Fruit fly (Drosophila melanogaster) whole organism, embryonic: ENCODE measurements around the gene Cyp4d14.
A peak's percentile ranks its signal among the peaks of the same experiment; 100 is the strongest.

Source experiments
- CG11093 ChIP-seq: fragments of 200-800 bp; sonication (Bioruptor generic); IDR thresholded peaks from 3 replicates; pipeline ENCODE4 v1.3.6; 2022; ENCODE audit warnings: missing biosample characterization, missing genetic modification characterization
- CG13287 ChIP-seq: fragments of 200-800 bp; sonication (Bioruptor generic); IDR thresholded peaks from 2 replicates; pipeline ENCODE4 v1.3.6; 2022; ENCODE audit warnings: missing biosample characterization, missing genetic modification characterization; ENCODE audit not compliant: partially characterized antibody
- CG14710 ChIP-seq: fragments of 200-800 bp; sonication (Bioruptor generic); optimal IDR thresholded peaks from 3 replicates; lab custom pipeline; 2019; ENCODE audit warnings: missing biosample characterization, mild to moderate bottlenecking, missing genetic modification characterization, moderate library complexity
- CG15011 ChIP-seq: fragments of 200-800 bp; sonication (Bioruptor generic); optimal IDR thresholded peaks from 3 replicates; lab custom pipeline; 2018; ENCODE audit warnings: missing biosample characterization, mild to moderate bottlenecking, missing genetic modification characterization
- CG17568 ChIP-seq: fragments of 200-800 bp; sonication (Bioruptor generic); optimal IDR thresholded peaks from 2 replicates; lab custom pipeline; 2018; ENCODE audit warnings: missing biosample characterization, mild to moderate bottlenecking, missing genetic modification characterization, moderate library complexity
- CG17912 ChIP-seq: fragments of 200-800 bp; sonication (Bioruptor generic); optimal IDR thresholded peaks from 2 replicates; lab custom pipeline; 2018; ENCODE audit warnings: missing biosample characterization, mild to moderate bottlenecking, missing genetic modification characterization
- CG18011 ChIP-seq: fragments of 200-800 bp; sonication (Bioruptor generic); optimal IDR thresholded peaks from 2 replicates; lab custom pipeline; 2017; ENCODE audit warnings: missing biosample characterization, missing genetic modification characterization, mild to moderate bottlenecking, moderate library complexity, missing genotype
- CG18619 ChIP-seq: fragments of 200-800 bp; sonication (Bioruptor generic); optimal IDR thresholded peaks from 3 replicates; lab custom pipeline; 2017; ENCODE audit warnings: missing biosample characterization, mild to moderate bottlenecking, missing genetic modification characterization
- CG2712 ChIP-seq: fragments of 200-800 bp; optimal IDR thresholded peaks from 3 replicates; lab custom pipeline; 2019; ENCODE audit warnings: missing biosample characterization, mild to moderate bottlenecking, missing genetic modification characterization, moderate library complexity
- CG4360 ChIP-seq: fragments of 200-800 bp; sonication (Bioruptor generic); IDR thresholded peaks from 2 replicates; pipeline ENCODE4 v1.3.6; 2022; ENCODE audit warnings: missing biosample characterization, missing genetic modification characterization
- CG4707 ChIP-seq: fragments of 200-800 bp; sonication (Bioruptor generic); optimal IDR thresholded peaks from 2 replicates; lab custom pipeline; 2018; ENCODE audit warnings: missing biosample characterization, mild to moderate bottlenecking, missing genetic modification characterization, moderate library complexity
- CG4730 ChIP-seq: fragments of 200-800 bp; sonication (Bioruptor generic); IDR thresholded peaks from 2 replicates; pipeline ENCODE4 v1.3.6; 2022; ENCODE audit warnings: missing biosample characterization, missing genetic modification characterization
- CG4854 ChIP-seq: fragments of 200-800 bp; sonication (Bioruptor generic); optimal IDR thresholded peaks from 2 replicates; lab custom pipeline; 2016; ENCODE audit warnings: missing biosample characterization, missing genetic modification characterization, inconsistent platforms
- CG6272 ChIP-seq: fragments of 200-800 bp; sonication (Bioruptor generic); IDR thresholded peaks from 2 replicates; pipeline ENCODE4 v1.3.6; 2022; ENCODE audit warnings: missing biosample characterization, missing genetic modification characterization
- CG8359 ChIP-seq: fragments of 200-800 bp; sonication (Bioruptor generic); optimal IDR thresholded peaks from 2 replicates; lab custom pipeline; 2017; ENCODE audit warnings: missing biosample characterization, mild to moderate bottlenecking, missing genetic modification characterization, borderline replicate concordance
- CrebB ChIP-seq: fragments of 200-800 bp; sonication (Bioruptor generic); optimal IDR thresholded peaks from 3 replicates; lab custom pipeline; 2018; ENCODE audit warnings: missing biosample characterization, mild to moderate bottlenecking, missing genetic modification characterization
- Dll ChIP-seq: fragments of 200-800 bp; sonication (Bioruptor generic); IDR thresholded peaks from 4 replicates; pipeline ENCODE4 v1.3.6; 2022; ENCODE audit warnings: missing biosample characterization, missing genetic modification characterization; ENCODE audit not compliant: partially characterized antibody
- Doc2 ChIP-seq: fragments of 200-800 bp; sonication (Bioruptor generic); IDR thresholded peaks from 2 replicates; pipeline ENCODE4 v1.3.6; 2022; ENCODE audit warnings: missing biosample characterization, missing genetic modification characterization
- Eip74EF ChIP-seq, 2 experiments: fragments of 200-800 bp in 1 of 2; fragments of >200 bp in 1 of 2; sonication (Bioruptor generic) in 1 of 2; optimal IDR thresholded peaks; 2 replicates each; lab custom pipeline; 2017 to 2019; ENCODE audit warnings: missing biosample characterization in 2 of 2, missing genetic modification characterization in 2 of 2, mild to moderate bottlenecking in 1 of 2, moderate library complexity in 1 of 2
- Ets65A ChIP-seq: fragments of 200-800 bp; sonication (Bioruptor generic); peaks from one replicate; lab custom pipeline; 2016; ENCODE audit warnings: missing biosample characterization, missing genetic modification characterization
- Gug ChIP-seq: fragments of 200-800 bp; sonication (Bioruptor generic); IDR thresholded peaks from 4 replicates; pipeline ENCODE4 v1.3.6; 2022; ENCODE audit warnings: missing biosample characterization, missing genetic modification characterization
- HmgD ChIP-seq: fragments of 200-800 bp; sonication (Bioruptor generic); optimal IDR thresholded peaks from 3 replicates; lab custom pipeline; 2016; ENCODE audit warnings: missing biosample characterization, missing genetic modification characterization
- MBD-R2 ChIP-seq: fragments of 200-800 bp; sonication (Bioruptor generic); IDR thresholded peaks from 2 replicates; pipeline ENCODE4 v1.3.6; 2022; ENCODE audit warnings: missing biosample characterization, missing genetic modification characterization
- MTF-1 ChIP-seq: fragments of 200-800 bp; sonication (Bioruptor generic); optimal IDR thresholded peaks from 2 replicates; lab custom pipeline; 2018; ENCODE audit warnings: missing biosample characterization, mild to moderate bottlenecking, missing genetic modification characterization, borderline replicate concordance
- Max ChIP-seq: fragments of 200-800 bp; sonication (Bioruptor generic); optimal IDR thresholded peaks from 2 replicates; lab custom pipeline; 2016; ENCODE audit warnings: missing biosample characterization, mild to moderate bottlenecking, missing genetic modification characterization
- NC2β ChIP-seq: fragments of 200-800 bp; sonication (Bioruptor generic); optimal IDR thresholded peaks from 2 replicates; lab custom pipeline; 2016; ENCODE audit warnings: missing biosample characterization, missing genetic modification characterization
- Nf-YA ChIP-seq: fragments of 200-800 bp; sonication (Bioruptor generic); IDR thresholded peaks from 2 replicates; pipeline ENCODE4 v1.3.6; 2022; ENCODE audit warnings: missing biosample characterization, missing genetic modification characterization
- Rx ChIP-seq: fragments of 200-800 bp; sonication (Bioruptor generic); IDR thresholded peaks from 2 replicates; pipeline ENCODE4 v1.3.6; 2022; ENCODE audit warnings: missing biosample characterization, missing genetic modification characterization
- Side ChIP-seq: fragments of 200-800 bp; sonication (Bioruptor generic); optimal IDR thresholded peaks from 2 replicates; lab custom pipeline; 2016; ENCODE audit warnings: missing biosample characterization, missing genetic modification characterization
- Sox100B ChIP-seq: fragments of 200-800 bp; sonication (Bioruptor generic); optimal IDR thresholded peaks from 3 replicates; lab custom pipeline; 2018; ENCODE audit warnings: missing biosample characterization, mild to moderate bottlenecking, missing genetic modification characterization
- Sox102F ChIP-seq: fragments of 200-800 bp; sonication (Bioruptor generic); optimal IDR thresholded peaks from 2 replicates; lab custom pipeline; 2018; ENCODE audit warnings: missing biosample characterization, mild to moderate bottlenecking, missing genetic modification characterization, moderate library complexity
- ap ChIP-seq: fragments of 200-800 bp; sonication (Bioruptor generic); IDR thresholded peaks from 2 replicates; pipeline ENCODE4 v1.3.6; 2022; ENCODE audit warnings: missing biosample characterization, missing genetic modification characterization
- bab2 ChIP-seq: fragments of 200-800 bp; sonication (Bioruptor generic); optimal IDR thresholded peaks from 2 replicates; lab custom pipeline; 2016; ENCODE audit warnings: missing biosample characterization, missing genetic modification characterization
- esg ChIP-seq: fragments of 200-800 bp; sonication (Bioruptor generic); conservative IDR thresholded peaks from 2 replicates; pipeline ENCODE4 v1.3.6; 2022; ENCODE audit warnings: missing biosample characterization, missing genetic modification characterization
- fd64A ChIP-seq: fragments of 200-800 bp; sonication (Bioruptor generic); optimal IDR thresholded peaks from 3 replicates; lab custom pipeline; 2018; ENCODE audit warnings: missing biosample characterization, mild to moderate bottlenecking, missing genetic modification characterization
- gce ChIP-seq: fragments of 200-800 bp; sonication (Bioruptor generic); IDR thresholded peaks from 3 replicates; pipeline ENCODE4 v1.3.6; 2022; ENCODE audit warnings: missing biosample characterization, missing genetic modification characterization
- gsb ChIP-seq: fragments of 200-800 bp; sonication (Bioruptor generic); IDR thresholded peaks from 2 replicates; pipeline ENCODE4 v1.3.6; 2022; ENCODE audit warnings: missing biosample characterization, missing genetic modification characterization
- inv ChIP-seq: fragments of 200-800 bp; sonication (Bioruptor generic); IDR thresholded peaks from 2 replicates; pipeline ENCODE4 v1.3.6; 2022; ENCODE audit warnings: missing biosample characterization, missing genetic modification characterization; ENCODE audit not compliant: partially characterized antibody
- jumu ChIP-seq: fragments of 200-800 bp; sonication (Bioruptor generic); optimal IDR thresholded peaks from 3 replicates; lab custom pipeline; 2016; ENCODE audit warnings: missing biosample characterization, missing genetic modification characterization
- knrl ChIP-seq: fragments of 200-800 bp; sonication (Bioruptor generic); IDR thresholded peaks from 3 replicates; pipeline ENCODE4 v1.3.6; 2022; ENCODE audit warnings: missing biosample characterization, missing genetic modification characterization; ENCODE audit not compliant: partially characterized antibody
- nom ChIP-seq: fragments of 200-800 bp; sonication (Bioruptor generic); optimal IDR thresholded peaks from 2 replicates; lab custom pipeline; 2017; ENCODE audit warnings: missing biosample characterization, missing genetic modification characterization, mild to moderate bottlenecking, moderate library complexity, missing genetic modification reagents
- p53 ChIP-seq: fragments of 200-800 bp; sonication (Bioruptor generic); optimal IDR thresholded peaks from 2 replicates; lab custom pipeline; 2016; ENCODE audit warnings: missing biosample characterization, missing genetic modification characterization
- phol ChIP-seq: fragments of 200-800 bp; sonication (Bioruptor generic); optimal IDR thresholded peaks from 3 replicates; lab custom pipeline; 2018; ENCODE audit warnings: missing biosample characterization, mild to moderate bottlenecking, missing genetic modification characterization, moderate library complexity
- row ChIP-seq: fragments of 200-800 bp; sonication (Bioruptor generic); IDR thresholded peaks from 3 replicates; pipeline ENCODE4 v1.3.6; 2022; ENCODE audit warnings: missing biosample characterization, missing genetic modification characterization
- seq ChIP-seq: fragments of 200-800 bp; sonication (Bioruptor generic); IDR thresholded peaks from 2 replicates; pipeline ENCODE4 v1.3.6; 2022; ENCODE audit warnings: missing biosample characterization, missing genetic modification characterization
- unpg ChIP-seq: fragments of 200-800 bp; sonication (Bioruptor generic); optimal IDR thresholded peaks from 3 replicates; lab custom pipeline; 2018; ENCODE audit warnings: missing biosample characterization, mild to moderate bottlenecking, missing genetic modification characterization, moderate library complexity
- wdn ChIP-seq: fragments of 200-800 bp; sonication (Bioruptor generic); IDR thresholded peaks from 2 replicates; pipeline ENCODE4 v1.3.6; 2022; ENCODE audit warnings: missing biosample characterization, missing genetic modification characterization
- wek ChIP-seq: fragments of 200-800 bp; sonication (Bioruptor generic); optimal IDR thresholded peaks from 3 replicates; lab custom pipeline; 2018; ENCODE audit warnings: missing biosample characterization, mild to moderate bottlenecking, missing genetic modification characterization, moderate library complexity

The Cyp4d14 gene

dm6 chrX:2134226-2134880 lies 40.8 kb downstream of the Cyp4d14 start (continued):
- no peak; the same call in 1 of the 2 replicates for TF ChIP-seq ap
- TF ChIP-seq Doc2 (GFP tag; lab: Robert Waterston, UW), result no peak
- TF ChIP-seq fd64A (GFP tag; lab: Kevin White, UChicago), result peak; percentile 36
- peak; percentile 28 for TF ChIP-seq CG17568 (GFP tag; lab: Kevin White, UChicago)
- TF ChIP-seq CG6272 (GFP tag; lab: Robert Waterston, UW), result no peak
- peak; percentile 16 for TF ChIP-seq nom (GFP tag; lab: Kevin White, UChicago)
- TF ChIP-seq gsb (GFP tag; lab: Robert Waterston, UW), result peak; percentile 18; the same call in 1 of the 2 replicates
- TF ChIP-seq CG14710 (tag; lab: Kevin White, UChicago), result peak; percentile 67
- peak; percentile 27; the same call in 1 of the 2 replicates for TF ChIP-seq CG4360 (GFP tag; lab: Robert Waterston, UW)
- TF ChIP-seq jumu (GFP tag; lab: Kevin White, UChicago), result peak; percentile 63
- TF ChIP-seq knrl, result no peak
- TF ChIP-seq gce (GFP tag; lab: Robert Waterston, UW), result 0 out of 3 replicates have a peak, but pooled peaks have one; percentile 23
- TF ChIP-seq phol (tag; lab: Kevin White, UChicago), result peak; percentile 79
- no peak for TF ChIP-seq p53
- TF ChIP-seq Side (GFP tag; lab: Kevin White, UChicago), result peak; percentile 42
- peak; percentile 95 for TF ChIP-seq Ets65A (GFP tag; lab: Kevin White, UChicago)
- TF ChIP-seq CG18011, result no peak
- TF ChIP-seq seq (GFP tag; lab: Robert Waterston, UW), result peak; percentile 32; the same call in 1 of the 2 replicates
- TF ChIP-seq CG4854 (GFP tag; lab: Kevin White, UChicago), result peak; percentile 34
- TF ChIP-seq row, result peak; percentile 74
- TF ChIP-seq Max (GFP tag; lab: Kevin White, UChicago), result peak; percentile 36
- TF ChIP-seq bab2, result peak; percentile 61
- TF ChIP-seq NC2β (GFP tag; lab: Kevin White, UChicago), result peak; percentile 62
- TF ChIP-seq CG18619 (GFP tag; lab: Kevin White, UChicago), result peak; percentile 45
- 0 out of 3 replicates have a peak, but pooled peaks have one; percentile 21 for TF ChIP-seq CG11093 (GFP tag; lab: Robert Waterston, UW)
- no peak for TF ChIP-seq MBD-R2
- TF ChIP-seq esg, result peak; percentile 18; the same call in 1 of the 2 replicates
- no peak for TF ChIP-seq CG17912 (GFP tag; lab: Kevin White, UChicago)
- 0 out of 2 replicates have a peak, but pooled peaks have one; percentile 20 for TF ChIP-seq wdn
- no peak for TF ChIP-seq Dll (GFP tag; lab: Robert Waterston, UW)
- peak; percentile 77 for TF ChIP-seq CG2712 (tag; lab: Kevin White, UChicago)
- peak; percentile 48 for TF ChIP-seq Sox100B (GFP tag; lab: Kevin White, UChicago)
- TF ChIP-seq MTF-1 (GFP tag; lab: Kevin White, UChicago), result peak; percentile 34
- peak; percentile 17 for TF ChIP-seq CrebB
- TF ChIP-seq Sox102F, result peak; percentile 70
- TF ChIP-seq CG13287 (GFP tag; lab: Robert Waterston, UW), result no peak
- TF ChIP-seq Nf-YA (GFP tag; lab: Robert Waterston, UW), result no peak
- peak; percentile 53; the same call in 1 of the 2 replicates for TF ChIP-seq Rx
- peak; percentile 49 for TF ChIP-seq CG15011
- TF ChIP-seq Gug (GFP tag; lab: Robert Waterston, UW), result peak; percentile 24; the same call in 1 of the 4 replicates
- no peak for TF ChIP-seq Eip74EF (GFP tag; optimal IDR thresholded peaks at IDR 0.05; lab: Kevin White, UChicago)
- no peak for TF ChIP-seq inv (GFP tag; lab: Robert Waterston, UW)
- TF ChIP-seq CG4730, result no peak
- no peak for TF ChIP-seq HmgD
- peak; percentile 48 for TF ChIP-seq CG4707 (GFP tag; lab: Kevin White, UChicago)
- TF ChIP-seq CG8359, result peak; percentile 60
- TF ChIP-seq wek (GFP tag; lab: Kevin White, UChicago), result peak; percentile 40
- peak; percentile 71 for TF ChIP-seq unpg (GFP tag; lab: Kevin White, UChicago)
